Fruit fly (Drosophila melanogaster): ENCODE measurements around the gene Axs.

- no peak for TF ChIP-seq CG10348 (GFP tag; IDR thresholded peaks at IDR 0.05)
- peak; percentile 85 for TF ChIP-seq CG4496 (GFP tag; IDR thresholded peaks at IDR 0.05)
Measured at dm6 chrX:16637594-16638485, 45.9 kb downstream of the Axs start, which contains the start of gene RpS19a.

All from whole organism, pupa.